Fruit fly (Drosophila melanogaster) Kc167 (cell line): ENCODE results near the gene Alp12.

Experiments
- Myc ChIP-seq: fragments of >200 bp; optimal IDR thresholded peaks from 2 replicates; lab custom pipeline; 2017; ENCODE audit warnings: missing external identifiers
- Sin3A ChIP-seq: fragments of >200 bp; optimal IDR thresholded peaks from 2 replicates; lab custom pipeline; 2018; ENCODE audit warnings: missing external identifiers
- h ChIP-seq: fragments of >200 bp; optimal IDR thresholded peaks from 3 replicates; lab custom pipeline; 2018; ENCODE audit warnings: missing external identifiers
- insv ChIP-seq: fragments of >200 bp; optimal IDR thresholded peaks from 3 replicates; lab custom pipeline; 2018; ENCODE audit warnings: missing external identifiers
- psq ChIP-seq: fragments of >200 bp; optimal IDR thresholded peaks from 2 replicates; lab custom pipeline; 2017; ENCODE audit warnings: missing external identifiers
- ttk ChIP-seq: sonication (Bioruptor generic); optimal IDR thresholded peaks from 2 replicates; lab custom pipeline; 2017; ENCODE audit warnings: missing external identifiers

Gene Alp12

dm6 chr2L:19423467-19424122 lies at the start of gene Alp12, which contains the start of gene CG13085:
Gene Alp12 (plus strand): TSS chr2L:19424050.
Gene CG13085 (plus strand): TSS chr2L:19424050.
- no peak for TF ChIP-seq h (lab: Kevin White, UChicago)
- no peak for TF ChIP-seq Sin3A (lab: Kevin White, UChicago)
- TF ChIP-seq ttk (lab: Kevin White, UChicago), result no peak
- no peak for TF ChIP-seq psq
- no peak for TF ChIP-seq insv
- TF ChIP-seq Myc (lab: Kevin White, UChicago), result no peak

dm6 chr2L:19376145-19376544 lies 47.7 kb upstream of the Alp12 start:
- TF ChIP-seq h (lab: Kevin White, UChicago), result no peak
- no peak for TF ChIP-seq ttk (lab: Kevin White, UChicago)
- no peak for TF ChIP-seq Myc (lab: Kevin White, UChicago)
- no peak for TF ChIP-seq psq
- TF ChIP-seq insv, result no peak
- no peak for TF ChIP-seq Sin3A (lab: Kevin White, UChicago)

dm6 chr2L:19377129-19378083 lies 46.4 kb upstream of the Alp12 start:
- TF ChIP-seq insv, result no peak
- TF ChIP-seq ttk (lab: Kevin White, UChicago), result no peak
- TF ChIP-seq Sin3A (lab: Kevin White, UChicago), result no peak
- TF ChIP-seq psq, result no peak
- no peak for TF ChIP-seq Myc (lab: Kevin White, UChicago)
- no peak for TF ChIP-seq h (lab: Kevin White, UChicago)

dm6 chr2L:19378620-19379019 lies 45.2 kb upstream of the Alp12 start:
- TF ChIP-seq Sin3A (lab: Kevin White, UChicago) (no peak), h (lab: Kevin White, UChicago) (no peak), Myc (lab: Kevin White, UChicago) (no peak), insv (no peak), ttk (lab: Kevin White, UChicago) (no peak), psq (no peak)

- TF ChIP-seq Sin3A (lab: Kevin White, UChicago) (no peak), ttk (lab: Kevin White, UChicago) (no peak), Myc (lab: Kevin White, UChicago) (no peak), insv (no peak), psq (no peak), h (lab: Kevin White, UChicago) (no peak)
Measured at dm6 chr2L:19380630-19381029, 43.2 kb upstream of the Alp12 start, which contains the start of gene CG17350. Gene CG17350 (plus strand): TSS chr2L:19380930.

dm6 chr2L:19382353-19382752 lies 41.5 kb upstream of the Alp12 start:
- no peak for TF ChIP-seq Sin3A (lab: Kevin White, UChicago)
- TF ChIP-seq ttk (lab: Kevin White, UChicago), result no peak
- TF ChIP-seq psq, result no peak
- no peak for TF ChIP-seq insv
- TF ChIP-seq h (lab: Kevin White, UChicago), result no peak
- TF ChIP-seq Myc (lab: Kevin White, UChicago), result no peak

dm6 chr2L:19386106-19386715 lies 37.6 kb upstream of the Alp12 start, which contains the start of gene fon:
Gene fon (minus strand): TSS chr2L:19386205.
- no peak for TF ChIP-seq Sin3A (lab: Kevin White, UChicago)
- no peak for TF ChIP-seq insv
- no peak for TF ChIP-seq h (lab: Kevin White, UChicago)
- TF ChIP-seq ttk (lab: Kevin White, UChicago), result no peak
- no peak for TF ChIP-seq psq
- TF ChIP-seq Myc (lab: Kevin White, UChicago), result no peak

- TF ChIP-seq ttk (lab: Kevin White, UChicago) (no peak), Sin3A (lab: Kevin White, UChicago) (no peak), psq (no peak), h (lab: Kevin White, UChicago) (no peak)
Measured at dm6 chr2L:19388966-19389365, 34.9 kb upstream of the Alp12 start.

- TF ChIP-seq h (lab: Kevin White, UChicago) (no peak), Myc (lab: Kevin White, UChicago) (no peak), insv (no peak), ttk (lab: Kevin White, UChicago) (no peak), psq (no peak), Sin3A (lab: Kevin White, UChicago) (no peak)
Measured at dm6 chr2L:19389749-19390148, 34.1 kb upstream of the Alp12 start, which contains the start of gene CG17549. Gene CG17549 (minus strand): TSS chr2L:19390075.

dm6 chr2L:19393703-19394210 lies 30.1 kb upstream of the Alp12 start, which contains the start of gene CG31798:
Gene CG31798 (plus strand): TSS chr2L:19394160.
- TF ChIP-seq Sin3A (lab: Kevin White, UChicago) (no peak), insv (no peak), h (lab: Kevin White, UChicago) (no peak), psq (no peak), ttk (lab: Kevin White, UChicago) (no peak), Myc (lab: Kevin White, UChicago) (no peak)

dm6 chr2L:19397617-19398316 lies 26.1 kb upstream of the Alp12 start:
- TF ChIP-seq Myc (lab: Kevin White, UChicago), result no peak
- TF ChIP-seq psq, result no peak
- TF ChIP-seq h (lab: Kevin White, UChicago), result no peak
